Fruit fly (Drosophila melanogaster) whole organism: ENCODE data around the gene CG13248.

Experiments
- pan ChIP-seq: fragments of >200 bp; optimal IDR thresholded peaks from 2 replicates; lab custom pipeline; 2017
- psq ChIP-seq: fragments of >200 bp; optimal IDR thresholded peaks from 2 replicates; lab custom pipeline; 2017

dm6 chr3L:20436069-20436468 is 25.7 kb upstream of the CG13248 start, which contains the start of the genes mRpL15 and CtIP:
- TF ChIP-seq pan (lab: Kevin White, UChicago) (no peak), psq (lab: Kevin White, UChicago) (no peak)
